Worm (Caenorhabditis elegans) whole organism, L1 larva: Measurements from ENCODE around the gene ZC317.2.

ENCODE experiments used
- F16B12.6 ChIP-seq: fragments of 150-350 bp; optimal IDR thresholded peaks from 2 replicates; lab custom pipeline; 2014; ENCODE audit warnings: missing biosample characterization, missing genetic modification characterization
- aha-1 ChIP-seq: fragments of 150-350 bp; optimal IDR thresholded peaks from 2 replicates; lab custom pipeline; 2014; ENCODE audit warnings: missing biosample characterization, missing genetic modification characterization
- alr-1 ChIP-seq: fragments of 200-800 bp; sonication (Bioruptor generic); optimal IDR thresholded peaks from 2 replicates; lab custom pipeline; 2018; ENCODE audit warnings: borderline replicate concordance, mild to moderate bottlenecking, missing genetic modification characterization, missing compliant biosample characterization
- aly-2 ChIP-seq: fragments of 150-350 bp; optimal IDR thresholded peaks from 2 replicates; lab custom pipeline; 2014; ENCODE audit warnings: missing biosample characterization, missing genetic modification characterization
- blmp-1 ChIP-seq: fragments of 150-350 bp; optimal IDR thresholded peaks from 2 replicates; lab custom pipeline; 2014; ENCODE audit warnings: missing biosample characterization, missing genetic modification characterization
- ceh-8 ChIP-seq: fragments of 200-800 bp; sonication (Bioruptor generic); optimal IDR thresholded peaks from 2 replicates; lab custom pipeline; 2018; ENCODE audit warnings: mild to moderate bottlenecking, missing genetic modification characterization, moderate library complexity, missing compliant biosample characterization
- ceh-88 ChIP-seq: fragments of 200-800 bp; sonication (Bioruptor generic); IDR thresholded peaks from 2 replicates; pipeline ENCODE4 v1.3.6; 2022; ENCODE audit warnings: missing genetic modification characterization, missing compliant biosample characterization
- ceh-90 ChIP-seq: sonication (generic microtip); optimal IDR thresholded peaks from 2 replicates; lab custom pipeline; 2016; ENCODE audit warnings: missing genetic modification characterization, missing compliant biosample characterization
- dpl-1 ChIP-seq, 3 experiments: fragments of 150-350 bp in 2 of 3; sonication (generic microtip) in 1 of 3; optimal IDR thresholded peaks; 2 replicates each; lab custom pipeline; 2014 to 2017; ENCODE audit warnings: missing biosample characterization in 3 of 3, missing genetic modification characterization in 3 of 3, missing genetic modification reagents in 3 of 3
- dsc-1 ChIP-seq: sonication (generic microtip); optimal IDR thresholded peaks from 2 replicates; lab custom pipeline; 2016; ENCODE audit warnings: mild to moderate bottlenecking, missing genetic modification characterization, missing compliant biosample characterization
- efl-1 ChIP-seq, 4 experiments: fragments of 150-350 bp; optimal IDR thresholded peaks in 3 of 4; peaks in 1 of 4; 1 replicate in 1 of 4; 2 replicates in 3 of 4; lab custom pipeline; 2014; ENCODE audit warnings: missing biosample characterization in 2 of 4, missing genetic modification characterization in 2 of 4, missing genetic modification reagents in 2 of 4
- efl-3 ChIP-seq: fragments of 200-800 bp; sonication (Bioruptor generic); optimal IDR thresholded peaks from 2 replicates; lab custom pipeline; 2018; ENCODE audit warnings: mild to moderate bottlenecking, missing genetic modification characterization, missing compliant biosample characterization
- elt-2 ChIP-seq: sonication (generic microtip); optimal IDR thresholded peaks from 2 replicates; lab custom pipeline; 2016; ENCODE audit warnings: missing genetic modification characterization, mild to moderate bottlenecking, inconsistent platforms, missing compliant biosample characterization, missing genetic modification reagents
- fkh-4 ChIP-seq: sonication (generic microtip); optimal IDR thresholded peaks from 2 replicates; lab custom pipeline; 2016; ENCODE audit warnings: missing compliant biosample characterization, missing genetic modification characterization, borderline replicate concordance
- fos-1 ChIP-seq: fragments of 150-350 bp; optimal IDR thresholded peaks from 2 replicates; lab custom pipeline; 2014; ENCODE audit warnings: missing biosample characterization, missing genetic modification characterization
- grh-1 ChIP-seq: fragments of 200-800 bp; sonication (Bioruptor generic); IDR thresholded peaks from 2 replicates; pipeline ENCODE4 v1.3.6; 2022; ENCODE audit warnings: missing genetic modification reagents, missing genetic modification characterization, missing compliant biosample characterization
- irx-1 ChIP-seq: sonication (generic microtip); optimal IDR thresholded peaks from 2 replicates; lab custom pipeline; 2016; ENCODE audit warnings: missing genetic modification characterization, missing compliant biosample characterization
- lin-14 ChIP-seq: fragments of 200-800 bp; sonication (Bioruptor generic); optimal IDR thresholded peaks from 2 replicates; lab custom pipeline; 2018; ENCODE audit warnings: mild to moderate bottlenecking, missing genetic modification characterization, moderate library complexity, missing compliant biosample characterization
- lin-15B ChIP-seq: fragments of 150-350 bp; sonication (generic microtip); optimal IDR thresholded peaks from 3 replicates; lab custom pipeline; 2014; ENCODE audit warnings: missing biosample characterization, missing genetic modification characterization
- lin-35 ChIP-seq, 2 experiments: fragments of 150-350 bp; optimal IDR thresholded peaks; 2 replicates each; lab custom pipeline; 2014; ENCODE audit warnings: missing biosample characterization in 2 of 2, missing genetic modification characterization in 2 of 2, missing genetic modification reagents in 2 of 2
- lin-39 ChIP-seq: fragments of 150-350 bp; optimal IDR thresholded peaks from 2 replicates; lab custom pipeline; 2014; ENCODE audit warnings: missing biosample characterization, missing genetic modification reagents, missing genetic modification characterization
- mab-9 ChIP-seq: fragments of 200-800 bp; sonication (Bioruptor generic); IDR thresholded peaks from 2 replicates; pipeline ENCODE4 v1.3.6; 2022; ENCODE audit warnings: missing genetic modification reagents, missing genetic modification characterization, missing compliant biosample characterization
- mdl-1 ChIP-seq, 2 experiments: fragments of 150-350 bp; optimal IDR thresholded peaks; 2 replicates each; lab custom pipeline; 2014 to 2017; ENCODE audit warnings: missing biosample characterization in 2 of 2, missing genetic modification characterization in 2 of 2, inconsistent platforms in 1 of 2
- mef-2 ChIP-seq: fragments of 150-350 bp; optimal IDR thresholded peaks from 2 replicates; lab custom pipeline; 2014; ENCODE audit warnings: missing biosample characterization, missing genetic modification characterization
- nhr-12 ChIP-seq: sonication (generic microtip); optimal IDR thresholded peaks from 2 replicates; lab custom pipeline; 2017; ENCODE audit warnings: missing biosample characterization, missing genetic modification characterization
- nhr-47 ChIP-seq: sonication (generic microtip); optimal IDR thresholded peaks from 2 replicates; lab custom pipeline; 2016; ENCODE audit warnings: mild to moderate bottlenecking, missing genetic modification characterization, moderate library complexity, missing compliant biosample characterization
- nhr-76 ChIP-seq: sonication (generic microtip); optimal IDR thresholded peaks from 2 replicates; lab custom pipeline; 2017; ENCODE audit warnings: missing biosample characterization, missing genetic modification characterization
- nhr-85 ChIP-seq: sonication (generic microtip); peaks from one replicate; lab custom pipeline; 2016; ENCODE audit warnings: missing genetic modification characterization, inconsistent platforms, missing compliant biosample characterization
- nhr-90 ChIP-seq: sonication (generic microtip); optimal IDR thresholded peaks from 2 replicates; lab custom pipeline; 2016; ENCODE audit warnings: mild to moderate bottlenecking, missing genetic modification characterization, missing compliant biosample characterization; ENCODE audit not compliant: poor library complexity
- pqm-1 ChIP-seq: sonication (generic microtip); optimal IDR thresholded peaks from 3 replicates; lab custom pipeline; 2017; ENCODE audit warnings: missing biosample characterization, missing genetic modification characterization
- sup-37 ChIP-seq: fragments of 200-800 bp; sonication (Bioruptor generic); optimal IDR thresholded peaks from 2 replicates; lab custom pipeline; 2018; ENCODE audit warnings: mild to moderate bottlenecking, missing genetic modification characterization, missing compliant biosample characterization
- tbx-2 ChIP-seq: sonication (generic microtip); optimal IDR thresholded peaks from 2 replicates; lab custom pipeline; 2016; ENCODE audit warnings: missing genetic modification characterization, missing compliant biosample characterization
- tlp-1 ChIP-seq: fragments of 150-350 bp; optimal IDR thresholded peaks from 2 replicates; lab custom pipeline; 2014; ENCODE audit warnings: missing biosample characterization, missing genetic modification characterization
- unc-30 ChIP-seq: sonication (generic microtip); optimal IDR thresholded peaks from 2 replicates; lab custom pipeline; 2017; ENCODE audit warnings: missing biosample characterization, missing genetic modification characterization
- unc-62 ChIP-seq: fragments of 150-350 bp; optimal IDR thresholded peaks from 2 replicates; lab custom pipeline; 2014; ENCODE audit warnings: missing biosample characterization, missing genetic modification reagents, missing genetic modification characterization
- unc-86 ChIP-seq: sonication (generic microtip); optimal IDR thresholded peaks from 2 replicates; lab custom pipeline; 2016; ENCODE audit warnings: missing genetic modification characterization, missing compliant biosample characterization
- zip-4 ChIP-seq: fragments of 200-800 bp; sonication (Bioruptor generic); optimal IDR thresholded peaks from 2 replicates; lab custom pipeline; 2018; ENCODE audit warnings: mild to moderate bottlenecking, missing genetic modification characterization, moderate library complexity, missing compliant biosample characterization
- ztf-11 ChIP-seq, 2 experiments: sonication (generic microtip); optimal IDR thresholded peaks; 2 replicates each; lab custom pipeline; 2016 to 2017; ENCODE audit warnings: missing genetic modification characterization in 2 of 2, missing biosample characterization in 1 of 2, missing compliant biosample characterization in 1 of 2

Gene ZC317.2

DNA sequence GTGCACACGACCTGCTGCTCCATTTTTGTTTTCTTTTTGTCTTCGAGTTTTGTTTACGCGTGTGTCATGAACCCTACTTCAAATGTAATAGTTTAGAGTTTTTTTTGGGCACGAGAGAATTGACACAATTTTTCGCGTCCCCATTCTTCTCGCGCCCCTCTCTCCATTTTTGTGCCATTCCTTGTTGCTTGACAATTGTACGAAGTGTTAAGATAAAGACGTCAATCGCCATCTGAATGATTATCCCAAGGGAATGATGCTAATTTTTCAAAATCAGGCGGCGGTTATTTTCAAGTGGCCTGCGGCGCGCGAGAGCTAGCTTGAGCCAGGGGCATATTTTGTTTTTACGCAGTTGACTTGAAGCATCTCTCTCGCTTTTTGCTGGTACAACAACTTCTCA, 17.5 kb upstream of the ZC317.2 start:
- no peak for TF ChIP-seq fos-1 (tag; lab: Kevin White, UChicago)
- TF ChIP-seq efl-3 (GFP tag; lab: Kevin White, UChicago), result no peak
- 0 out of 2 replicates have a peak, but pooled peaks have one; percentile 11 for TF ChIP-seq mab-9 (GFP tag; lab: Robert Waterston, UW)
- no peak for TF ChIP-seq zip-4 (GFP tag; lab: Kevin White, UChicago)
- no peak for TF ChIP-seq irx-1 (tag; lab: Kevin White, UChicago)
- TF ChIP-seq aly-2 (tag; lab: Kevin White, UChicago), result no peak
- no peak for TF ChIP-seq nhr-90 (tag; lab: Kevin White, UChicago)
- TF ChIP-seq ztf-11 (tag; optimal IDR thresholded peaks at IDR 0.05; lab: Kevin White, UChicago), result no peak
- TF ChIP-seq fkh-4 (tag; lab: Kevin White, UChicago), result no peak
- TF ChIP-seq pqm-1 (tag; lab: Kevin White, UChicago), result no peak
- no peak for TF ChIP-seq elt-2 (tag; lab: Kevin White, UChicago)
- TF ChIP-seq lin-14 (GFP tag; lab: Kevin White, UChicago), result peak; percentile 28
- no peak for TF ChIP-seq ceh-90
- TF ChIP-seq mef-2 (tag; lab: Kevin White, UChicago), result no peak
- no peak for TF ChIP-seq F16B12.6

DNA sequence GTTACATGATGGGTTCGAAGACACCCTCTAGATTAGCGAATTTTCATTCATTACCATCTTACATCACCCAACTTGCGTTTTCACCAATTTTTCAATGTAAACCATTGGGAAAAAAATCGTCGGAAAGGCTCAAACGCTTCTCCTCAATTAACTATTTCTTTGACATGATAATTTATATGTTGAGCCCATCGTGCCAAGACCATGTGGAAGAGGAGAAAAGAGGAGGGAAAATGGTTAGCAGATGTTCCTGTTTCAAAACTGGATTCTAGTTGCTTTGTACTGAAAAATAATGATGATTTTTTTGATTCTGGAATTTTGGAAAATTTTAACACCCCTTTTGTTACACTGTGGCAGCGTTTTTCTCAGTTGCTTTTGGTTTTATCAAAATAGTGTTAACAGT, 15.9 kb upstream of the ZC317.2 start:
- no peak for TF ChIP-seq nhr-85 (tag; lab: Kevin White, UChicago)
- TF ChIP-seq lin-39 (tag; lab: Kevin White, UChicago), result no peak
- no peak for TF ChIP-seq nhr-12
- no peak for TF ChIP-seq grh-1
- TF ChIP-seq nhr-76 (tag; lab: Kevin White, UChicago), result no peak
- peak; percentile 19 for TF ChIP-seq fkh-4 (tag; lab: Kevin White, UChicago)
- no peak for TF ChIP-seq zip-4 (GFP tag; lab: Kevin White, UChicago)
- TF ChIP-seq sup-37 (GFP tag; lab: Kevin White, UChicago), result no peak
- TF ChIP-seq efl-3 (GFP tag; lab: Kevin White, UChicago), result no peak
- TF ChIP-seq dsc-1 (tag; lab: Kevin White, UChicago), result peak; percentile 56
- no peak for TF ChIP-seq nhr-47 (tag; lab: Kevin White, UChicago)

DNA sequence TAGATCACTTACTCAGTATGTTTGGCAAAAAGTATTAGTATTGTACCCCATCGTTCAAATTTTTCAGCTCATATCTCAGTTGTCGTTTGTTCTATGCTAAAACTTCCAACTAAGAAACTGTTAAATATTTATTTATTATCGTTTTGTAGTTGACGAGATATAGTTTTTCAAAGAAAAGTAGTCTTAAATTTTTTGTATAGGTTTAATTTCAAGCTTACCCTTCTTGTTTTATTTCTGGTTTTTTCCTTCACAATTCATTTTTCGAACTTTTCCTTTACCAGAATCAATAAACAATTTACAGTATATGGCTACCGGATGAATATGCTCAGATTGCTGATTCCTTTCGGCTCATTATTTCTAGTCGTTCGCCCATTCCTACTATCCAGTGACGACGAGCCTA, 14.1 kb upstream of the ZC317.2 start, which contains the start of gene F08F3.1:
TSS of gene F08F3.1 (plus strand) at position 301 of the 400 bp plus-strand sequence.
- no peak for TF ChIP-seq tbx-2
- TF ChIP-seq dsc-1 (tag; lab: Kevin White, UChicago), result no peak
- TF ChIP-seq blmp-1 (tag; lab: Kevin White, UChicago), result no peak
- TF ChIP-seq mdl-1 (tag; optimal IDR thresholded peaks at IDR 0.05; lab: Kevin White, UChicago), result no peak
- TF ChIP-seq tlp-1 (tag; lab: Kevin White, UChicago), result no peak
- TF ChIP-seq lin-35 (GFP tag; optimal IDR thresholded peaks at IDR 0.05; lab: Kevin White, UChicago), result no peak
- TF ChIP-seq ceh-8, result no peak
- no peak for TF ChIP-seq ztf-11 (tag; optimal IDR thresholded peaks at IDR 0.05; lab: Kevin White, UChicago)
- no peak for TF ChIP-seq unc-30 (tag; lab: Kevin White, UChicago)

DNA sequence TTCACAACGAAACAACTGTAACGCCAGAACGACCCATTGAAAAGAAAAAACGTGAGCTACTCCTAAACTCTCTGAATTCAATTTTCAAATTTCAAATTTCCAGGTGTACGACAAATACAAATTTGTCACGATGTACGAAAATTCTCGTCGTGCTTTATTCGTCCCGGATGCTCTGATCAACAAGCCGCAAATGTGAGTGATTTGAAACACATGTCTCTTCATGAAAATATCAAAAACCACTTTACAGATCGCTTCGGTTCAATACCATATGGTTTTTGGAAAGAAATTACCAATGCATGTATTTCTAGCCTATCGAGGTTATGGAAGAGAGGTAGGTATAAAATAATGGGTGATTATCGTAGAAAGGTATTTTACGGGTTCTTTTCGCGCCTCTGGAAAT, 12.8 kb upstream of the ZC317.2 start:
- peak; percentile 63 for TF ChIP-seq fkh-4 (tag; lab: Kevin White, UChicago)
- TF ChIP-seq lin-15B (tag; lab: Kevin White, UChicago), result no peak
- TF ChIP-seq dsc-1 (tag; lab: Kevin White, UChicago), result peak; percentile 89

DNA sequence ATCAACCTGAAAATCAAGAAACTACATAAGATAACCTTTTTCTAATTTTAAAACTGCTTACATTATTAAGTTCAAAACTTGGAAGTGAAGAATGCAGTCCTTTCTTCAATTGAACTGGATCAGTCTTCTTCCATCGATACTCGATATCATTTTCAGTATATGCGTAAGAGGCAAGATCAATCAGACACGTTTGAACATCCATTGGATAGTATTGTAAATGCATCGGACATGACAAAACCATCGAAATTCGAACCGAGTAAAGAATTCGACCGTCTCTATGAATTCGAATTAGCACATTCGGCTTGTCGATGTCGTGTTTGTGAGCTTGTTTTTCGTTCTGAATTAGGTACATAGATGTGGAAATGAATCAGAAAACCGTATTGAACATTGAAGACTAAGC, 9.2 kb upstream of the ZC317.2 start:
- TF ChIP-seq grh-1 (no peak), lin-35 (GFP tag; optimal IDR thresholded peaks at IDR 0.05; lab: Kevin White, UChicago) (no peak), lin-14 (GFP tag; lab: Kevin White, UChicago) (no peak), nhr-90 (tag; lab: Kevin White, UChicago) (no peak), aha-1 (no peak), ceh-88 (GFP tag; lab: Robert Waterston, UW) (no peak), unc-62 (GFP tag; lab: Kevin White, UChicago) (no peak), elt-2 (tag; lab: Kevin White, UChicago) (no peak), alr-1 (tag; lab: Kevin White, UChicago) (no peak), efl-1 (optimal IDR thresholded peaks at IDR 0.05; lab: Kevin White, UChicago) (no peak), efl-1 (GFP tag; optimal IDR thresholded peaks at IDR 0.05 in 1 of 2; lab: Kevin White, UChicago) (no peak), zip-4 (GFP tag; lab: Kevin White, UChicago) (no peak), unc-30 (tag; lab: Kevin White, UChicago) (no peak), unc-86 (no peak), aly-2 (tag; lab: Kevin White, UChicago) (no peak), dpl-1 (GFP tag; optimal IDR thresholded peaks at IDR 0.05; lab: Kevin White, UChicago) (no peak)
- TF ChIP-seq, all 84 proteins: peak for 0
